Worm (Caenorhabditis elegans): Measurements from ENCODE around the gene clh-3.
A peak's percentile ranks its signal among the peaks of the same experiment; 100 is the strongest.

clh-3 gene

ce11 chrII:7183493-7184272 lies 42.0 kb downstream of the clh-3 start, which contains the start of gene pdl-1 (continued):
- no peak for TF ChIP-seq nfya-2 (GFP tag; IDR thresholded peaks at IDR 0.05)
- TF ChIP-seq bed-1 (GFP tag; IDR thresholded peaks at IDR 0.05), result peak; percentile 94
- peak; percentile 78 for TF ChIP-seq lin-54 (GFP tag; optimal IDR thresholded peaks at IDR 0.05)
- TF ChIP-seq Y53F4B.3 (GFP tag; IDR thresholded peaks at IDR 0.05), result peak; percentile 68; the same call in 1 of the 2 replicates
- peak; percentile 53; the same call in 1 of the 2 replicates for TF ChIP-seq madf-3 (GFP tag; IDR thresholded peaks at IDR 0.05)
- TF ChIP-seq let-526 (GFP tag; IDR thresholded peaks at IDR 0.05), result peak; percentile 39; the same call in 1 of the 2 replicates
- peak; percentile 65 for TF ChIP-seq aptf-2 (GFP tag; conservative IDR thresholded peaks at IDR 0.05)
- TF ChIP-seq xnd-1 (tag; optimal IDR thresholded peaks at IDR 0.05), result no peak
- TF ChIP-seq rec-8 (tag; optimal IDR thresholded peaks at IDR 0.05), result peak; percentile 84 to 97
- peak; percentile 88 for TF ChIP-seq pbrm-1 (GFP tag; IDR thresholded peaks at IDR 0.05)
- TF ChIP-seq die-1 (tag; optimal IDR thresholded peaks at IDR 0.05), result peak; percentile 96
- peak; percentile 91 for TF ChIP-seq mes-4 (tag; optimal IDR thresholded peaks at IDR 0.05)
- TF ChIP-seq snpc-1.3 (tag; optimal IDR thresholded peaks at IDR 0.05; ENCODE audit: insufficient read depth), result peak; percentile 89
- peak; percentile 87 for TF ChIP-seq snpc-3.4 (tag; optimal IDR thresholded peaks at IDR 0.05)
- TF ChIP-seq T26A5.8 (tag; optimal IDR thresholded peaks at IDR 0.05), result peak; percentile 79
- TF ChIP-seq F22D6.2 (tag; optimal IDR thresholded peaks at IDR 0.05), result peak; percentile 6
- TF ChIP-seq lin-35 (GFP tag; optimal IDR thresholded peaks at IDR 0.05), result peak in 1 of 3 experiments; percentile 66
- 0 out of 2 replicates have a peak, but pooled peaks have one; percentile 23 for TF ChIP-seq F37B4.10 (GFP tag; IDR thresholded peaks at IDR 0.05)
- no peak for TF ChIP-seq lag-1 (GFP tag; IDR thresholded peaks at IDR 0.05)
- TF ChIP-seq dpff-1 (tag; optimal IDR thresholded peaks at IDR 0.05), result peak; percentile 13
- peak; percentile 58; the same call in 1 of the 2 replicates for TF ChIP-seq Y53G8AR.9 (GFP tag; conservative IDR thresholded peaks at IDR 0.05)
- TF ChIP-seq B0336.3 (GFP tag; IDR thresholded peaks at IDR 0.05), result no peak; the same call in 1 of the 2 replicates
- TF ChIP-seq him-1 (tag; optimal IDR thresholded peaks at IDR 0.05), result peak; percentile 97
- peak; percentile 85 for TF ChIP-seq atf-7 (tag; optimal IDR thresholded peaks at IDR 0.05)
- peak; percentile 84 for TF ChIP-seq nhr-27 (tag; optimal IDR thresholded peaks at IDR 0.05)
- TF ChIP-seq aptf-3 (GFP tag; IDR thresholded peaks at IDR 0.05), result 0 out of 2 replicates have a peak, but pooled peaks have one; percentile 71
- peak; percentile 92 for TF ChIP-seq dox-1 (GFP tag; IDR thresholded peaks at IDR 0.05)
- TF ChIP-seq tbp1 (GFP tag; optimal IDR thresholded peaks at IDR 0.05), result peak; percentile 96
- TF ChIP-seq egl-44 (GFP tag; IDR thresholded peaks at IDR 0.05), result peak; percentile 94
- TF ChIP-seq egl-18 (GFP tag; IDR thresholded peaks at IDR 0.05), result 0 out of 2 replicates have a peak, but pooled peaks have one; percentile 46
- TF ChIP-seq rpc-1 (optimal IDR thresholded peaks at IDR 0.05), result peak; percentile 99
- peak; percentile 98 for TF ChIP-seq rpc-1 (tag; optimal IDR thresholded peaks at IDR 0.05)
- TF ChIP-seq nhr-120 (GFP tag; IDR thresholded peaks at IDR 0.05), result 0 out of 2 replicates have a peak, but pooled peaks have one; percentile 37
- no peak for TF ChIP-seq ceh-91 (GFP tag; IDR thresholded peaks at IDR 0.05)
- TF ChIP-seq F23B12.7 (tag; optimal IDR thresholded peaks at IDR 0.05; ENCODE audit: insufficient read depth), result peak; percentile 54
- no peak for TF ChIP-seq ccch-3 (GFP tag; optimal IDR thresholded peaks at IDR 0.05)
- peak; percentile 75 for TF ChIP-seq mxl-1 (tag; optimal IDR thresholded peaks at IDR 0.05)
- TF ChIP-seq sea-2 (GFP tag; IDR thresholded peaks at IDR 0.05), result 0 out of 2 replicates have a peak, but pooled peaks have one; percentile 80
- TF ChIP-seq hlh-12 (tag; optimal IDR thresholded peaks at IDR 0.05), result peak; percentile 84
- no peak for TF ChIP-seq ceh-58 (GFP tag; IDR thresholded peaks at IDR 0.05)
- TF ChIP-seq cebp-1 (GFP tag; IDR thresholded peaks at IDR 0.05), result no peak
- TF ChIP-seq cebp-1 (tag; optimal IDR thresholded peaks at IDR 0.05), result peak; percentile 80
- peak; percentile 39 for TF ChIP-seq tlf-1 (GFP tag; optimal IDR thresholded peaks at IDR 0.05)
- peak; percentile 62; the same call in 1 of the 2 replicates for TF ChIP-seq Y95B8A.8 (GFP tag; IDR thresholded peaks at IDR 0.05)
- TF ChIP-seq egrh-3 (GFP tag; IDR thresholded peaks at IDR 0.05), result peak; percentile 57
- TF ChIP-seq F52B5.7 (tag; optimal IDR thresholded peaks at IDR 0.05), result peak; percentile 94
- TF ChIP-seq F57C9.4 (tag; optimal IDR thresholded peaks at IDR 0.05), result peak; percentile 65
